Worm (Caenorhabditis elegans) whole organism, late embryonic: ENCODE results near the gene B0280.9.

Experiments
- C08G9.2 ChIP-seq: sonication (generic microtip); optimal IDR thresholded peaks from 2 replicates; lab custom pipeline; 2016; ENCODE audit warnings: mild to moderate bottlenecking, missing genetic modification characterization, moderate library complexity, missing compliant biosample characterization
- C38D4.7 ChIP-seq: fragments of 200-800 bp; sonication (Bioruptor generic); optimal IDR thresholded peaks from 2 replicates; lab custom pipeline; 2018; ENCODE audit warnings: mild to moderate bottlenecking, missing genetic modification characterization, moderate library complexity, missing compliant biosample characterization
- K09A11.1 ChIP-seq: sonication (generic microtip); optimal IDR thresholded peaks from 2 replicates; lab custom pipeline; 2017; ENCODE audit warnings: antibody characterized with exemption, mild to moderate bottlenecking, missing genetic modification characterization, missing compliant biosample characterization; ENCODE audit not compliant: insufficient read depth
- Y22D7AL.16 ChIP-seq: sonication (generic microtip); optimal IDR thresholded peaks from 2 replicates; lab custom pipeline; 2016; ENCODE audit warnings: missing genetic modification characterization, missing compliant biosample characterization
- ahr-1 ChIP-seq: sonication (generic microtip); optimal IDR thresholded peaks from 2 replicates; lab custom pipeline; 2016; ENCODE audit warnings: missing genetic modification characterization, missing compliant biosample characterization
- ceh-14 ChIP-seq: sonication (generic microtip); optimal IDR thresholded peaks from 2 replicates; lab custom pipeline; 2016; ENCODE audit warnings: missing genotype, missing genetic modification characterization, missing compliant biosample characterization
- ceh-18 ChIP-seq: sonication (generic microtip); optimal IDR thresholded peaks from 2 replicates; lab custom pipeline; 2016; ENCODE audit warnings: missing genetic modification characterization, missing compliant biosample characterization
- ceh-22 ChIP-seq: sonication (generic microtip); optimal IDR thresholded peaks from 2 replicates; lab custom pipeline; 2017; ENCODE audit warnings: missing biosample characterization, missing genetic modification characterization
- ceh-31 ChIP-seq: sonication (generic microtip); optimal IDR thresholded peaks from 2 replicates; lab custom pipeline; 2016; ENCODE audit warnings: missing genetic modification characterization, missing compliant biosample characterization
- ceh-34 ChIP-seq: sonication (generic microtip); optimal IDR thresholded peaks from 2 replicates; lab custom pipeline; 2016; ENCODE audit warnings: mild to moderate bottlenecking, missing genetic modification characterization, missing compliant biosample characterization
- ceh-45 ChIP-seq: fragments of 200-800 bp; sonication (Bioruptor generic); IDR thresholded peaks from 2 replicates; pipeline ENCODE4 v1.3.6; 2022; ENCODE audit warnings: missing genetic modification reagents, missing genetic modification characterization, missing compliant biosample characterization
- ceh-48 ChIP-seq: sonication (generic microtip); optimal IDR thresholded peaks from 2 replicates; lab custom pipeline; 2016; ENCODE audit warnings: missing genetic modification characterization, inconsistent platforms, missing compliant biosample characterization
- ceh-6 ChIP-seq: fragments of 200-800 bp; sonication (Bioruptor generic); optimal IDR thresholded peaks from 2 replicates; lab custom pipeline; 2018; ENCODE audit warnings: mild to moderate bottlenecking, missing genetic modification characterization, missing compliant biosample characterization
- dve-1 ChIP-seq: sonication (generic microtip); optimal IDR thresholded peaks from 2 replicates; lab custom pipeline; 2017; ENCODE audit warnings: antibody characterized with exemption, mild to moderate bottlenecking, missing genetic modification characterization, missing compliant biosample characterization
- elt-2 ChIP-seq: sonication (generic microtip); optimal IDR thresholded peaks from 2 replicates; lab custom pipeline; 2016; ENCODE audit warnings: missing genetic modification reagents, missing genetic modification characterization, missing compliant biosample characterization
- eyg-1 ChIP-seq: sonication (generic microtip); optimal IDR thresholded peaks from 2 replicates; lab custom pipeline; 2016; ENCODE audit warnings: missing genotype, missing genetic modification characterization, missing compliant biosample characterization
- fax-1 ChIP-seq: sonication (generic microtip); optimal IDR thresholded peaks from 2 replicates; lab custom pipeline; 2016; ENCODE audit warnings: missing genotype, missing genetic modification characterization, missing compliant biosample characterization
- hlh-30 ChIP-seq: sonication (generic microtip); optimal IDR thresholded peaks from 2 replicates; lab custom pipeline; 2017; ENCODE audit warnings: antibody characterized with exemption, missing genetic modification characterization, missing compliant biosample characterization; ENCODE audit not compliant: insufficient read depth
- hlh-6 ChIP-seq: sonication (generic microtip); optimal IDR thresholded peaks from 2 replicates; lab custom pipeline; 2016; ENCODE audit warnings: missing genotype, missing genetic modification characterization, missing compliant biosample characterization
- hlh-8 ChIP-seq: sonication (generic microtip); optimal IDR thresholded peaks from 2 replicates; lab custom pipeline; 2016; ENCODE audit warnings: missing genotype, missing genetic modification characterization, missing compliant biosample characterization
- lim-6 ChIP-seq: sonication (generic microtip); optimal IDR thresholded peaks from 2 replicates; lab custom pipeline; 2016; ENCODE audit warnings: missing genetic modification characterization, missing compliant biosample characterization
- mec-3 ChIP-seq: sonication (generic microtip); optimal IDR thresholded peaks from 2 replicates; lab custom pipeline; 2016; ENCODE audit warnings: borderline replicate concordance, missing genetic modification characterization, missing compliant biosample characterization
- nfya-1 ChIP-seq: sonication (generic microtip); optimal IDR thresholded peaks from 2 replicates; lab custom pipeline; 2017; ENCODE audit warnings: missing genetic modification characterization, mild to moderate bottlenecking, missing compliant biosample characterization, antibody characterized with exemption, moderate library complexity
- nhr-11 ChIP-seq: fragments of 150-350 bp; optimal IDR thresholded peaks from 2 replicates; lab custom pipeline; 2014; ENCODE audit warnings: missing biosample characterization, missing genetic modification characterization
- odd-2 ChIP-seq: sonication (generic microtip); optimal IDR thresholded peaks from 2 replicates; lab custom pipeline; 2017; ENCODE audit warnings: antibody characterized with exemption, mild to moderate bottlenecking, missing genetic modification characterization, missing compliant biosample characterization
- pag-3 ChIP-seq: sonication (generic microtip); optimal IDR thresholded peaks from 2 replicates; lab custom pipeline; 2016; ENCODE audit warnings: missing compliant biosample characterization, missing genetic modification characterization, borderline replicate concordance
- pax-1 ChIP-seq: fragments of 150-350 bp; optimal IDR thresholded peaks from 2 replicates; lab custom pipeline; 2014; ENCODE audit warnings: missing biosample characterization, missing genetic modification characterization
- pha-2 ChIP-seq: sonication (generic microtip); optimal IDR thresholded peaks from 2 replicates; lab custom pipeline; 2017; ENCODE audit warnings: mild to moderate bottlenecking, missing genetic modification characterization, missing compliant biosample characterization
- pros-1 ChIP-seq: fragments of 150-350 bp; optimal IDR thresholded peaks from 2 replicates; lab custom pipeline; 2014; ENCODE audit warnings: missing biosample characterization, missing genetic modification reagents, missing genetic modification characterization
- ref-2 ChIP-seq: sonication (generic microtip); optimal IDR thresholded peaks from 2 replicates; lab custom pipeline; 2016; ENCODE audit warnings: missing genetic modification characterization, missing compliant biosample characterization
- rnt-1 ChIP-seq: sonication (generic microtip); optimal IDR thresholded peaks from 2 replicates; lab custom pipeline; 2016; ENCODE audit warnings: missing genetic modification characterization, missing compliant biosample characterization
- tbx-2 ChIP-seq: sonication (generic microtip); optimal IDR thresholded peaks from 2 replicates; lab custom pipeline; 2016; ENCODE audit warnings: missing genetic modification characterization, missing compliant biosample characterization
- ttx-3 ChIP-seq: sonication (generic microtip); optimal IDR thresholded peaks from 2 replicates; lab custom pipeline; 2016; ENCODE audit warnings: missing genetic modification reagents, missing genetic modification characterization, missing compliant biosample characterization
- unc-42 ChIP-seq: sonication (generic microtip); optimal IDR thresholded peaks from 2 replicates; lab custom pipeline; 2016; ENCODE audit warnings: missing genotype, missing genetic modification characterization, missing compliant biosample characterization
- unc-55 ChIP-seq: sonication (generic microtip); optimal IDR thresholded peaks from 2 replicates; lab custom pipeline; 2017; ENCODE audit warnings: missing biosample characterization, missing genetic modification reagents, missing genetic modification characterization
- ztf-16 ChIP-seq: sonication (generic microtip); optimal IDR thresholded peaks from 2 replicates; lab custom pipeline; 2017; ENCODE audit warnings: missing genetic modification characterization, missing compliant biosample characterization

Gene B0280.9

DNA sequence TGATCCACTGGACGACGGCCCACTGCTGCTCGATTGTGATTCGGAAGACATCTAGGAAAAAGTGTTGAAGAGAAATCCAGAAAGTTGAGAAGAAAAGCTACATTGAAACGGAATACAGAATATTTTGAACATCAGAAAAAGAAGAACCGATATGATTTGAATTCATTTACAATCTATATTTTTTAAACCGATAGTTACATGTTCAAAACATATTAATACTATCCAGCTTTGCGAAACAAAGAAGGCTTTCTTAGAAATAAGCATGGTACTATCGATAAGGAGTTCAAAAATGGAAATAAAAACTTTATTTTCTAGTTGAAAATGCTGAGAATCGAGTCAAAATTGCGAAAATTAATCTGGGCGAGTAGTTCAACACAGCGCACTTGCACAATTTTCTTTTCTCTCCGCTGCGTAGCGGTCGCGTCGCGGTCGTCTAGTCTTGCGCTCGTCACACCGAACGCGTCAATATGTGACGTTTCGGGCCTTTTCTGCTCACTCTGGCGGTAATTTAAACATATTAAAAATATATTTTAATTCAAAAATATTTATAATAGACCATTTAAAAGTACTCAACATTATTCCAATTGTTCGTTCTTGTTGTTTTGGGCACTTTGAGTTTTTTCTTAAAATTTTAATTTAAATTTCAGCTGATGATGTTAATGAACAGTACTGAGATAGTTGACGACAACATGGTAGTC, 39.5 kb upstream of the B0280.9 start, which contains the start of the genes syf-2 and K04G7.1:
Gene syf-2, minus strand, starts transcription at position 51 of the 698 bp plus-strand sequence.
Gene K04G7.1, plus strand, starts transcription at position 648 of the 698 bp plus-strand sequence.
- TF ChIP-seq ceh-31 (peak; percentile 71), pha-2 (tag; lab: Kevin White, UChicago) (no peak), ceh-18 (tag; lab: Kevin White, UChicago) (peak; percentile 26), ceh-14 (tag; lab: Kevin White, UChicago) (peak; percentile 68), ceh-48 (tag; lab: Kevin White, UChicago) (peak; percentile 8), ref-2 (tag; lab: Kevin White, UChicago) (peak; percentile 28), pax-1 (tag; lab: Kevin White, UChicago) (no peak), unc-55 (GFP tag; lab: Kevin White, UChicago) (peak; percentile 76), hlh-30 (tag; lab: Kevin White, UChicago) (peak; percentile 70), dve-1 (peak; percentile 53), C38D4.7 (no peak), K09A11.1 (tag; lab: Kevin White, UChicago) (peak; percentile 42), ceh-34 (tag; lab: Kevin White, UChicago) (peak; percentile 57), unc-42 (tag; lab: Kevin White, UChicago) (peak; percentile 64), nfya-1 (peak; percentile 78), elt-2 (tag; lab: Kevin White, UChicago) (peak; percentile 70), tbx-2 (tag; lab: Kevin White, UChicago) (peak; percentile 72), ztf-16 (tag; lab: Kevin White, UChicago) (peak; percentile 25), ceh-22 (tag; lab: Kevin White, UChicago) (no peak), ttx-3 (tag; lab: Kevin White, UChicago) (no peak), pros-1 (tag; lab: Kevin White, UChicago) (peak; percentile 5)

DNA sequence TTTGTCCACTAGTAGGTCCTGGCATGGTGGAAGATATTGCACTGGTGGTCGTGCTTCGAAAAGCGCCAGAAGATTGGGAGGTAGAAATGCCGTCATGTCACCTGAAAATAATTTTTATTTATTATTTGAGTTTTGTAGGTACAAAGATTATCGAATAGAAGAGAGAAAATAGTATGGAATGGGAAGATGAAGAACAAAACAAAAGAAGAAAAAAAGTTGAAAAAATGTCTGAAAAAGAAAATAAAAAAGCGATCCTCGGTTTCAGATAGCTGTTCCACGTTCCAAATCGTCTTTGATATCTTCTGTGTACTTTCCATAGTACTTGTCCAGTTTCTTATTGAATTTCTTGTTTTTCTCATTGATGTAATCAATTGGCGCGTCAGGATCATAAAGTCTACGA, 38.4 kb upstream of the B0280.9 start, which contains the start of gene rnp-7:
Gene rnp-7, minus strand, starts transcription at position 101 of the 400 bp plus-strand sequence.
- TF ChIP-seq ceh-18 (tag; lab: Kevin White, UChicago) = no peak
- no peak for TF ChIP-seq pag-3 (tag; lab: Kevin White, UChicago)

DNA sequence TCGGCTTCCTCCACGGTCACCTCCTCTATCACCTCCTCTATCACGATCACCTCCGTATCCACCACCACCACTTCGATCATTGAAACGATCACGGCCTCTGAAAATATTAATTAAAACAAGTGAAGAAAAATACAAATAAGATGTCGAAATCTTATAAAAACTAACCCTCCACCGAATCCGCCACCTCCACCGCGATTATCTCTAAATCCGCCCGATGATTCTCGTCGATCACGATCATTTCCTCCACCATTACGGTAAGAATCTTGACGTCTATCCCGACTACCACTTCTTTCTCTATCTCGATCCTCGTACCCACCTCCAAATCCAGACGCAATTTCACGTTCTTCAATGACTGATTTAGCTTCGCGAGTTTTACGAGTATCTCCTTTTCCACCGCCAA, 36.6 kb upstream of the B0280.9 start:
- TF ChIP-seq ceh-45 (GFP tag; lab: Robert Waterston, UW) (no peak), Y22D7AL.16 (tag; lab: Kevin White, UChicago) (no peak), pag-3 (tag; lab: Kevin White, UChicago) (no peak), rnt-1 (tag; lab: Kevin White, UChicago) (no peak), ahr-1 (tag; lab: Kevin White, UChicago) (no peak), mec-3 (tag; lab: Kevin White, UChicago) (no peak), ceh-6 (GFP tag; lab: Kevin White, UChicago) (no peak), odd-2 (tag; lab: Kevin White, UChicago) (no peak), pha-2 (tag; lab: Kevin White, UChicago) (no peak), C08G9.2 (tag; lab: Kevin White, UChicago) (no peak), lim-6 (tag; lab: Kevin White, UChicago) (no peak), nhr-11 (tag; lab: Kevin White, UChicago) (no peak), C38D4.7 (no peak), ceh-31 (no peak), eyg-1 (tag; lab: Kevin White, UChicago) (no peak), hlh-6 (no peak), fax-1 (tag; lab: Kevin White, UChicago) (no peak), ceh-48 (tag; lab: Kevin White, UChicago) (no peak), hlh-8 (no peak)
